Fruit fly (Drosophila melanogaster): Measurements from ENCODE around the gene Alg14.
A peak's percentile ranks its signal among the peaks of the same experiment; 100 is the strongest.

Gene Alg14

DNA sequence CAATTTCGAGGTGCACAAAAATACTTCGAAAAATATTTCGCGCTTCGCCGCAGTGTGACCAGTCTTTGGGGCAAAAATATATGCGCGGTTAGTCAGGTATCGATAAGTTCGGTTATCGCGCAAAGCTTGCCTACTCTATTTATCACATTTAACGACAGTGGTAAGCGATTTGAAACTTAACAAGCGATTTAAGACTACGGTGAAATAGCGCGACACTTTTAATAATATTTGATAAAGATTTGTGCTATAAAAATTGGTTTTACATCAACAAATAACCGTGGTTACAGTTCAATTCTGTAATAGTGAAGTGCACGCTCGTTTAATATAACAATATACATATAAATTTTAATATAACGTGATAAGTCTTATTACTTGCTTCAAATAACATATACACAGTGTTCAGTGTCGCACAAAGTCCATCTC lies 3.4 kb downstream of the Alg14 start, which contains the start of gene mh (continued):
- TF ChIP-seq scrt (GFP tag; optimal IDR thresholded peaks at IDR 0.05), result no peak
- TF ChIP-seq pnt (GFP tag; optimal IDR thresholded peaks at IDR 0.05), result no peak
- TF ChIP-seq ac (GFP tag; optimal IDR thresholded peaks at IDR 0.05), result no peak
- TF ChIP-seq sc (optimal IDR thresholded peaks at IDR 0.05), result no peak
- TF ChIP-seq sc (GFP tag; optimal IDR thresholded peaks at IDR 0.05), result no peak
- TF ChIP-seq Vsx1 (GFP tag; optimal IDR thresholded peaks at IDR 0.05), result no peak
- no peak for TF ChIP-seq caup (GFP tag; optimal IDR thresholded peaks at IDR 0.05; ENCODE audit: severe bottlenecking)
- no peak for TF ChIP-seq Trl (optimal IDR thresholded peaks at IDR 0.05)
- TF ChIP-seq Trl (GFP tag; optimal IDR thresholded peaks at IDR 0.05), result no peak
- no peak for TF ChIP-seq Drgx (GFP tag; IDR thresholded peaks at IDR 0.05)
- no peak for TF ChIP-seq ham (GFP tag; IDR thresholded peaks at IDR 0.05)
- peak; percentile 9 for TF ChIP-seq Oli (tag; optimal IDR thresholded peaks at IDR 0.05)
- no peak for TF ChIP-seq dmrt11E (tag; optimal IDR thresholded peaks at IDR 0.05)
- TF ChIP-seq br (optimal IDR thresholded peaks at IDR 0.05), result no peak
- TF ChIP-seq mld (GFP tag; IDR thresholded peaks at IDR 0.05; ENCODE audit: partially characterized antibody), result peak; percentile 46; the same call in 1 of the 3 replicates
- TF ChIP-seq CG1602 (GFP tag; optimal IDR thresholded peaks at IDR 0.05), result no peak
- TF ChIP-seq NK7.1 (GFP tag; optimal IDR thresholded peaks at IDR 0.05), result no peak
- no peak for TF ChIP-seq CG1529 (GFP tag; optimal IDR thresholded peaks at IDR 0.05)
- TF ChIP-seq Hr39 (optimal IDR thresholded peaks at IDR 0.05), result no peak
- no peak for TF ChIP-seq oc (tag; optimal IDR thresholded peaks at IDR 0.05)
- no peak for TF ChIP-seq gem (tag; optimal IDR thresholded peaks at IDR 0.05)
- TF ChIP-seq vvl (GFP tag; IDR thresholded peaks at IDR 0.05), result peak; percentile 15; the same call in 1 of the 2 replicates
- no peak for TF ChIP-seq nau (GFP tag; optimal IDR thresholded peaks at IDR 0.05)

- TF ChIP-seq danr (GFP tag; IDR thresholded peaks at IDR 0.05) (0 out of 2 replicates have a peak, but pooled peaks have one; percentile 0), tgo (GFP tag; IDR thresholded peaks at IDR 0.05) (0 out of 3 replicates have a peak, but pooled peaks have one; percentile 4), Med (GFP tag) (peak; percentile 5), ac (GFP tag; optimal IDR thresholded peaks at IDR 0.05) (no peak), Dad (GFP tag; optimal IDR thresholded peaks at IDR 0.05) (no peak), amos (GFP tag; IDR thresholded peaks at IDR 0.05; ENCODE audit: partially characterized antibody) (peak; percentile 11; the same call in 1 of the 2 replicates), CG13287 (GFP tag; IDR thresholded peaks at IDR 0.05; ENCODE audit: partially characterized antibody) (no peak), CG17802 (tag; optimal IDR thresholded peaks at IDR 0.05) (no peak), CG2889 (GFP tag; IDR thresholded peaks at IDR 0.05) (no peak), Sin3A (optimal IDR thresholded peaks at IDR 0.05) (peak; percentile 2), Dref (GFP tag; IDR thresholded peaks at IDR 0.05) (peak; percentile 26; the same call in 1 of the 2 replicates), Poxn (GFP tag; IDR thresholded peaks at IDR 0.05) (no peak), CG8089 (GFP tag; optimal IDR thresholded peaks at IDR 0.05) (no peak), gcm (GFP tag; optimal IDR thresholded peaks at IDR 0.05) (no peak)
Measured at dm6 chrX:15475791-15476190, 3.8 kb downstream of the Alg14 start, which contains the start of gene CG6324. CG6324 (plus strand) TSS chrX:15476091.

- TF ChIP-seq CG10366 (GFP tag; IDR thresholded peaks at IDR 0.05), result no peak
- no peak for TF ChIP-seq CG18476 (GFP tag; optimal IDR thresholded peaks at IDR 0.05)
- no peak for TF ChIP-seq trem (tag; optimal IDR thresholded peaks at IDR 0.05)
- TF ChIP-seq shn (GFP tag; optimal IDR thresholded peaks at IDR 0.05), result no peak
- TF ChIP-seq klu (GFP tag; IDR thresholded peaks at IDR 0.05), result no peak
- peak; percentile 7 for TF ChIP-seq dm (GFP tag; optimal IDR thresholded peaks at IDR 0.05)
- TF ChIP-seq Max (GFP tag; optimal IDR thresholded peaks at IDR 0.05), result peak; percentile 11
- TF ChIP-seq HmgZ (tag; optimal IDR thresholded peaks at IDR 0.05), result no peak
- TF ChIP-seq onecut (GFP tag; IDR thresholded peaks at IDR 0.05), result peak; percentile 33; the same call in 1 of the 2 replicates
- no peak for TF ChIP-seq vvl (GFP tag; IDR thresholded peaks at IDR 0.05)
- TF ChIP-seq CkIIα-i1 (GFP tag; IDR thresholded peaks at IDR 0.05), result no peak
- no peak for TF ChIP-seq Aef1 (GFP tag; IDR thresholded peaks at IDR 0.05)
- TF ChIP-seq CG12659 (GFP tag; optimal IDR thresholded peaks at IDR 0.05), result peak; percentile 52
- TF ChIP-seq Poxn (GFP tag; IDR thresholded peaks at IDR 0.05), result no peak
- no peak for TF ChIP-seq D (optimal IDR thresholded peaks at IDR 0.05)
- no peak for TF ChIP-seq D (GFP tag; optimal IDR thresholded peaks at IDR 0.05)
- no peak for TF ChIP-seq C15 (GFP tag; IDR thresholded peaks at IDR 0.05)
- TF ChIP-seq Abd-B (GFP tag; optimal IDR thresholded peaks at IDR 0.05), result no peak
Measured at dm6 chrX:15482236-15482660, 10.3 kb downstream of the Alg14 start, which contains the start of gene CG6340. CG6340 (plus strand) TSS chrX:15482374.
